Fruit fly (Drosophila melanogaster) whole organism, larva: Measurements from ENCODE around the gene sqz.

Experiments
- noc ChIP-seq: fragments of 200-800 bp; sonication (Bioruptor generic); optimal IDR thresholded peaks from 3 replicates; lab custom pipeline; 2019; ENCODE audit warnings: missing biosample characterization, mild to moderate bottlenecking, missing genetic modification characterization, moderate library complexity

sqz gene

DNA sequence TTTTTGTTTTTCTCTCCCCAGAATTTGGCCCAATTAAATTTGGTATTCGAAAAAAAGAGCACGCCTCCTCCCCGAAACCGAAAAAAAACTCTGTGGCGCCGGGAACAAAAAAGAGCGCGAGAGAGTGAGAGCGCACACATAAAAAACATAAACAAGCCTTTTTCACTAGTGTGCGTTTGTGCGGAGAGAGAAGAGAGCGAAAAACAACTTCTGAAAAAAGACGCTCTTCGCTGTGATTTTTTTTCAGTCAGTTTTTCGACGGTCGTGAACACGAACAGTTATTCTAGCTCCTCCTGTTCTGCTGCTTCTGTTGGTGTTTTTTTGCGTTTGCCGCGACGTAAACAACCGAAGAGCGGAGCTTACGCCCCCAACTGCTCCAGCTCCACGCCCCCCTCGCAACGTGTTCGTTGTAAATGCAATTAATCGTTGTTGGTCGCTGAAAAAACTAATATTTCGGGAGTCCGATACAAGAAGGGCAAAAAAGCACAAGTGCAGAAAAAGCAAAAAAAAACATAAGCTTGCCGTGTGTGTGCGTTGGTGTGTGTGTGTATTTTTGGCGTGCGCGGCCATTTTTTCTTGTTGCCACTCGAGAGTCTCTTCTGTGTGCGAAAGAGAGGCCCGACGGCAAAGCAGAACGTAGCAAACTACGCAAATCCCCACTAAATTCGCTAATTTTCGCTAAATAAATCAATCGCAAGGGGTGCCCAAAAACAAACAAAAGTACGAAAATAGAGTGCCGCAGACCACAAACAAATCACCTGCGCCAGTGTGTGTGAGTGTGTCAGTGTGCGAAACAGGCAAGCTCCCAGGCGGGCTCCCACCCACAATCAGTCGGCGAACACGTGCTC, at the start of gene sqz:
sqz (plus strand) TSS at position 240 of the 848 bp plus-strand sequence.
- peak; percentile 9 for TF ChIP-seq noc

DNA sequence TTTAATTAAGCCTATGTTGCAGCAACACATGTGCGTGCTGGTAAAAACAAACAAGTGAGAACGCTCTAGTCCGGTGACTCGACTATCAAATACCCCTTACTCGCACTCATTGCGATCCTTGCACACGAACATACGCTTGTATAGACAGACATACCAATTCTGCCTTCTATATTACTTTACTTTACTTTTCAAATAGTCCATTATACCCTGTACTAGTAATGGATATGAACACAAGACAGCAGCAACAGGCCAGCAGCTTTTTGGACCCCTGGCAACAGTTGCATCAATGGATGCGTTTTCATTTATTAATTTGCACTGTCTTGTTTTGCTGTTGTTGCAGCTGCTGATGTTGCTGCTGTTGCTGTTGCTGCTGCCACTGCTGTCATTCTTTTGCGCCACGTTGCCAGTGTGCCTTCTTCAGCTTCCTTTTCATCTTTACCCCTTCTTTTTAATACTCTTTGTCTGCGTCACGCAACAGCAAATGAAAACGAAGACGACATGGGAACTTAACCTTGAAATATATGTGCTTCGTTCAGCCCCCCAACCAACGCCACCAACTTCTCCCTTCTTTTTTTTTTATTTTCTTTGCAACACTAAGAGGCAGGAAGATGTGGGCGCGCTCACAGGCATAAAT, 45.4 kb upstream of the sqz start:
- no peak for TF ChIP-seq noc

DNA sequence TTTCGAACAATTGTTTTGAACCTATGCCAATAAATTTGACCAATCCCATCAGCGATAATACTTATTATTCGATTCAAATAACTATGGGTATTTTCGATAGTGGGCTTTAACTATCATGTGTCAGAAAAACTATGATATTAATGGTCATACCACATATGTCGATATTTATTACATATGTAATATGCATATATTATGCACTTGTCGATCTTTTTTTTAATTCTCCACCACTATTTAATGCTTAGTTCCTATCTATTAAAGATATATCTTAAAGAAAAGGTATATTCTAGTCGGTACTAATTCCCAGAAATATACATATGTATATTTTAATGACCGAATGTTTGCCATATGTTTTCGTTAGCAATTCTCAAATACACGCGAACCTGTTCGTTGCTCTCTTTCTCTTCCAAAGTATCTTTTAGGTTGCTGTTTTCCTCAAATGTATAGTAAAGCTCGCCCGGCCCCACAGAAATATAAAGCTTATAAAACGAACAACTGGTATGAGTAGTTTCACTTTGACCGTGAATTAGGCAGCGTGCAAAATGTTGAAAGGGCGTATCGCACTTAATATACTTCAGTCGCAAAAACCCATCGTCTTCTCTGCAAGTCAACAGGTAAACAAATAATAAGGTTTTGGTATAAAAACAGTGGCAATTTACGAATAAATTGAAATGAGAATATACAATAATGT, 31.7 kb upstream of the sqz start, which contains the start of gene Cyp12a5:
Cyp12a5 (plus strand) TSS at position 503 of the 688 bp plus-strand sequence.
- peak; percentile 42 for TF ChIP-seq noc

DNA sequence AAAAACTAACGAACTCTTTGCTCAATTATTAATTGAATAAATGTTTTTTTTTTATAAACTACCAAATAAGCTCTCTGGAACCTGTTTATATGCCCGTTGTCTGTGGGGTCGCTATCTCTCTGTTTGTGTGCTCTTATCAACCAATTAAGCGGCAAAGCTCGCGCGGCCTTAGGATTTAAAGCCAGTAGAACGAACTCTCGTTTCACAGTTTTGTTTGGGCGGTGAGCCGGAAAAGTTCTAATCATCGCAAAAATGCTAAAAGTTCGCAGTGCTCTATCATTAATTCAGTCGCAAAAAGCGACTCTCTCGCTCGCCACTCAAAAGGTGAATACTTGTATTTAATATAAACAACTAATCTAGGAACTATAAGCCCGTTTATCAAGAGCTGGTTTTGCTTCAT, 29.1 kb upstream of the sqz start, which contains the start of gene Cyp12a4:
Cyp12a4 (plus strand) TSS at position 202 of the 400 bp plus-strand sequence.
- TF ChIP-seq noc = peak; percentile 51

DNA sequence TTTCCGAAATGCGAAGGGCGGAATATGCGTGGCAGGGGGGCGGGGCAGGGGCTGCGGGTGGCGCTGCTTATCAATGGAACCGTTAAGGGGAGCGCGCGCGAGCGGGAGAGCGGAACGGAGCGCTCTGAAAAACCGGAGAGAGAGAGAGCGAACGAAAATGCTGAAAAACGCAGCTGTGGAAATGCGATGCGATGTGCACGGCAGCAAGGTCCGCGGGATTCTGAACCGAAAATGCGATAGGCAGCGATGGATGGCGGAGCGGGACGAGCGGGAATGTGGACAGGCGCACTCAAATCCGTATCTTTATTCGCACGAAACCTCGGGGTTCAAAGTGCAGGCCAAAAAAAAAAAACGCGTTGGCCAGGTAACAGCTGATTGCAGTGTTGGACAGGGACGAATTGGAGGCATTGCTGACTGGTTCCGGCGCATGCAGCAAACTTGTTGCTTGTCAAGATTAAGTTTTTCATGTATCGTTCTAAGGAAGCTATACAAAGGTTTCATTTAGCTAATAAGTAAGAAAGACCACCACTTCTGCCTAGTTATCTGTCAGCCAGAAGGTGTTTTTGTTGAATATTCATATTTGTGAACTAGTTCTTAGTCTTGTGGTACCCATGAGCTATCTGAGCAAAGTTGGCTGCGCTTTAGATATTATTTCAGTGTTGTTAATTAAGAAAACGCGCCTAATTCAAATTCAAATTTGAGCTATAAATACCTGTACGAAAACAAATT, 16.3 kb upstream of the sqz start, which contains the start of gene Ppcs:
Ppcs (minus strand) TSS at position 400 of the 729 bp plus-strand sequence.
- TF ChIP-seq noc = peak; percentile 81

DNA sequence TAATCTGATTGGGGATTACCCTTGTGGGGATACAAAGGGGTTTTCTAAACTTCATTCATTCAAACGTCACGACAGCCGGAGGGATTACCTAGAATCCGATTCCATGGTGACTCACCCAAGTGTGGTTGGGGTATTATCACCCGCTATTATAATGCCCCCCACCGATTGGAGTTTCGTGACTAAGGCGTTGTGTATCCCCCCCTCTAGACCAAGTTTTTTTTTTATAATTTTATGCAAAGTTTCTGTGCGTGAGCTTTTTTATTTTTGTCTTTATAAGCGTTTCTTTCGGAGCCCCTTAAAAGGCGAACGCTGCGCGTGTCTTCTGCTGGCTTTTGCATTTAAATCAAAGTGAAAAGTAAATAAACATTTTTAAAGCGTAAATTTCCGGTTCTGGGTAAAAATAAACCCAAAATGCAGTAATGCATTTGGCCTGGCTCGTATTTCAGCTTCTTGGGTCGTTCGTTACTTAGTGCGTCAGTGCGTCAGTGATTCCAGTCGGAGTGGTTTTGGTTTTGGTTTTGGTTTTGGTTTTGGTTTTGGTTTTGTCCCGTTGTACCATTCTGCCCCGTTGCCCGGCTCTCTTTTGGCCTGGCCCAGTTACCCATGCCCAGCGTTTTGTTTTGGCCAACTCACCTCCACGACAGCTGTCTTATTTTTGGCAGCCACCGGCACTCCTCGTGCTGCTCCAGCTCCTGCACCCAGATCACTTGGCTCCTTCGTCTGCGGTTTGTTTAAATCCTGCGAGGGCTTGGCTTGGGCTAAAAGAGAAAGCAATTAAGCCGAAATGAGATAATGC, 13.0 kb upstream of the sqz start:
- no peak for TF ChIP-seq noc

DNA sequence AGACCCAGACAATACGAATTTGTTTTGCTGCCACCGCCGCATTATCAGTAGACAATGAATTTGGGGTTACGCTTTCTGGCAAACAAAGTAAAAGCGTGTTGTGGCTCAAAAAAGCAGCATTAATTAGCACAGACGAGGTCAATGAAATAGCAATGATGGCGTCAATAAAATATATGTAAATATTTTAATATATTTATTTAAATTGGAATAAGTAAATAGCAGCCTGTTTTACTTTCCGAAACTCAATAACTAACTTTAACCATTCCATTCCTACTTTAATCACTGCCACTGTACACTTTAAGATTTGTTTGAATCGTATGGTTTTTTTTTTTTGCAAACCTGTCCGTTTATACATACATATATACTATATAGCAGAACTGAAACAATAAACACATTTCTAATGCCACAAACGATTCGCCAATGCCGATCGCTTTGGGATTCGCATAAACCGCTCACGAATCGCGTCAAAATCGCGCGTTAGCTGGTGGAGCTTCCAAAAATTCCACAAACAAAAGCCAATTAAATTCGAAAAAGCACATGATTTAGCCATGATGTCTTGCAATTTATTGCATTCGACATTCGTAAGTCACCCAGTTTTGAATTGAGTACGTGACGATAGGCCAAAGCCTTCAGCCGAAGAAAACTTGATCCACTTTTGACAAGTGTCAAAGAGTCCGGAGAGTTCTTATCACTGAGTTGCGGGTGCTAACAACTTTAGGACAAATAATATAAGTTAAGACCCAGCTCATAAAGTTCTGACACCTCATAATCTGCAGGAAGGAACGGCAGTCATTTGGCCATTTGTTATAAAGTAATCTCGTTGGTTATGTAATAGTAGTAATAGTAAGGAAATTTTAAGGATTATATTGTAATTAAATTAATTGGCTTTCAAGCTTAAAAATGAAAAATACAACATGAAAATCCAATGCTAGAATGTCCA, 11.9 kb upstream of the sqz start:
- TF ChIP-seq noc = peak; percentile 83

DNA sequence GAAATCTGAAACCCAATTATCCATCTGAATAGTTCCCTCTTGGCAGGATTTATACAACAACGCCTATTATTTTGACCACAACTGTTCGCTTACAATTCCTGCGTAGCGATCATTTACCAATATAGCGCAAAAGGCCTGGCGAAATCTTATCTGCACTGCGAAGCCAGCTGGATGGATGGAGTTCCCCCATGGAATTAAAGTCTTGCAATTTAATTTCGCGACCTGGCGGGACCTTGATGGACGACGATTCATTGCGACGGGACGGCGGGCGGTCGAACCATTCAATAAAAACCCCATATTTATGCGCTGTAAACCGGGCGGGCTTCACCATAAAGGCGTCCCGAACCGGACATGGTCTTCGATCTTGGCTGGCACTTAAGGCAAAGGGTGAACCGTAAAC, 11.2 kb upstream of the sqz start:
- no peak for TF ChIP-seq noc

DNA sequence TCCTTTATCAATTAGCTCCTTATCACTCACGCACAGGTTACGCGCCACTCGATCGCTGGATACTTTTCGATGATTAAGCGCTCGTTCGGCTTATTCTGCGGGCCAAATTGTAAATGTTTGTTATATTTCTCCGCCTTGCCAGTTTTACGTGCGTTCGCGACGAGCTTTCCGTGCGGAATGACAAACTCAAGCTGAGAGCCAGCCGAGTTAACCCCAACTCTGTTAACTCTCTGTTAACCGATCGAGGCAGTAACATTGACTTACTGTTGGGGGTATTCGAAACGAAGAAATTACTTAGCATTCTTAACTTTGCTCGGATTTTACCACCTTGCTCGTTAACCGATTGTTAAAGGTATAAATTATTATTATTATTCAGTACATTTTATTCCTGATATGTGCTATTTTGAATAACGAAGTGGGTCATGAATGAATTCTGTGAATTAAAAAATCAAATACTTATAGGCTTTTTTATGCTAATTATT, 10.5 kb upstream of the sqz start, which contains the start of gene CG5835:
CG5835 (minus strand) TSS at position 185 of the 482 bp plus-strand sequence.
- TF ChIP-seq noc = peak; percentile 61

DNA sequence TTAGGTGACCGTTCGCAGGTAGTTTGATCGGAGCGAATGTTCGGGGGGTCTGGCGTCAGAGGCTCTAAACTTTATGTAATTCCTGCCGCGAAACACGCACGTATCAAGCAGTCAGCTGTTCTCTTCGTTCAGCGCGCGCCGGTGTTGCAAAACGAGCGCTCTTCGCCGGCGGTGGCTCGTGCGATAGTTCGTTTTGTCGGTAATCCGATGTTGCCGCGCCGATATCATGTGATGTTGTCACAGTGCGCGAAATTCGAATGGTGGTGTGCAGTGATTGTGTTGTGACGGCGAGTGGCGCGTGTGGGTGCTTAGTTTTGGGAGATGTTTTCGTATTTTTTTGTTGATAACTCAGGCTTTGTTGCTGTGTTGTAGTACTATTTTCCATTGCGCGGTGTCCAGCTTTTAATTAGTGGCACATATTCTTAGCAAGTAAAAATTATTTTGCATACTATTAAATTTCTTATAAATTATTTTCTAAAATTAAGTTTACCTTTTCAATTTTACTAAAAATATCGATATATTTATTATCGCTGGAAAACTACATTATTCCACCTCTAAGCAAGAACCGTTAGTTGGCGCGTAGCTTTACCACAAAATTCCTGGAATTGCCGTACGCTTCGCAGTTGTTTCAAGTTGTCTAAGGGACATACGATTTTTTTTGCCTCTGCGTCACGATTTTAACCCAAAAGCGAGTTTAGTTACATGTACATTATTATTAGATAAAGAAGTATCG, 7.2 kb upstream of the sqz start, which contains the start of gene nanos:
nanos (plus strand) TSS at position 569 of the 733 bp plus-strand sequence.
- TF ChIP-seq noc = peak; percentile 57

DNA sequence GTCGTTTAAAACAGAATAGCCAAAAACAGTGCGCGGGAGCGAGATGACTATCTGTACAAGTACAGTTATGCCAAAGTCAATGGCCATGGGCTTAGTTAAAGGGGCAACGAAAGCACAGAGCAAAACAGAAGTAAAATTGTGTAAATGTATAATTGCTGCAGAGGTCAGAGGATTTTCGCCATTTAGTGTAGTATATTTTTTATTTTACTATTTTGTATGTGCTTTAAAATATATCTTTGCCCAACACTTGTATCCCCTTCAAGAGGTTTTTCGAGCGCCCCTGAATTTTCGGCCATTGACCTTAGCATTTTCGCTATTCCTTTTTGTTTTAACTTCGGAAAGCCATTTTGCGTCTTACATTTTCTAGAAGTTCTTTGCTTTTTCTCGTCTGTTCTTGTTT, 6.0 kb upstream of the sqz start:
- TF ChIP-seq noc = no peak

DNA sequence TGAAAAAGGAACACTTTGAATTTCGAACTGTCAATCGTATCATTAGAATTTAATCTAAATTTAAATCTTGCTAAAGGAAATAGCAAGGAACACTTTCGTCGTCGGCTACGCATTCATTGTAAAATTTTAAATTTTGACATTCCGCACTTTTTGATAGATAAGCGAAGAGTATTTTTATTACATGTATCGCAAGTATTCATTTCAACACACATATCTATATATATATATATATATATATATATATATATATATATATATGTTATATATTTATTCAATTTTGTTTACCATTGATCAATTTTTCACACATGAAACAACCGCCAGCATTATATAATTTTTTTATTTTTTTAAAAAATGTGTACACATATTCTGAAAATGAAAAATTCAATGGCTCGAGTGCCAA, 4.2 kb upstream of the sqz start, which contains the start of gene CG11779:
CG11779 (minus strand) TSS at position 101 of the 400 bp plus-strand sequence.
- TF ChIP-seq noc = no peak

DNA sequence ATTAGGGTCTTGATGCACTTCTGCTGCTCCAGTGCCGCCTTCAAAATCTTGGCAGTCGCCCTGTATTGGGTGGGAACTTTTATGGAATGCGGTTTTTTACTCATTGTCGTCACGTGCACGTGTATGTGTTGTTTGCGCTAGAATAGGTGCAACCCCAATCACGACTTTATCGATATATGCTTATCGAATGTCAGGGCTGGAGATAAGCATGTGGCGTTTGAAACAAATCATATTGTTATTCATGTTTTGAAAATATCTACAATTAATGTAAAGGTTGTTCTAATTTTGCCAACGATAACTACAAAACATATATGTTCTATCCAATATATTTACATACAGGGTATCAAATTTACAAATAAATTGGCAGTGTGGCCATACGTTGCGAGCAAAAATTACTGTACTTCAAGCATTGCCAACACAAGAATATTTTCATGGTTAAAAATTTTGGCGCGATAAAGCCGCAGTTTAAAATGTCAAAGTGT, 1.8 kb upstream of the sqz start, which contains the start of the genes CG42359 and Nsun5:
CG42359 (minus strand) TSS at position 166 of the 482 bp plus-strand sequence.
Nsun5 (minus strand) TSS at position 166 of the 482 bp plus-strand sequence.
- TF ChIP-seq noc = peak; percentile 77
